Worm (Caenorhabditis elegans) whole organism, young adult: Measurements from ENCODE around the gene Y94H6A.2.
A peak's percentile ranks its signal among the peaks of the same experiment; 100 is the strongest.

Source experiments
- C17E4.6 ChIP-seq: fragments of 200-800 bp; sonication (Bioruptor generic); IDR thresholded peaks from 2 replicates; pipeline ENCODE4 v1.3.6; 2022; ENCODE audit warnings: missing genetic modification reagents, missing genetic modification characterization, missing compliant biosample characterization
- F23B12.7 ChIP-seq: sonication (generic microtip); optimal IDR thresholded peaks from 2 replicates; lab custom pipeline; 2017; ENCODE audit warnings: missing genetic modification characterization, mild to moderate bottlenecking, missing compliant biosample characterization, antibody characterized with exemption, moderate library complexity; ENCODE audit not compliant: insufficient read depth
- F57C9.4 ChIP-seq: sonication (generic microtip); optimal IDR thresholded peaks from 2 replicates; lab custom pipeline; 2017; ENCODE audit warnings: mild to moderate bottlenecking, missing genetic modification characterization, missing compliant biosample characterization
- K12H6.12 ChIP-seq: fragments of 200-800 bp; sonication (Bioruptor generic); optimal IDR thresholded peaks from 2 replicates; lab custom pipeline; 2018; ENCODE audit warnings: mild to moderate bottlenecking, missing genetic modification characterization, missing compliant biosample characterization
- T26A5.8 ChIP-seq: sonication (generic microtip); optimal IDR thresholded peaks from 2 replicates; lab custom pipeline; 2016; ENCODE audit warnings: missing genetic modification characterization, missing compliant biosample characterization
- Y53F4B.3 ChIP-seq: fragments of 200-800 bp; sonication (Bioruptor generic); IDR thresholded peaks from 2 replicates; pipeline ENCODE4 v1.3.6; 2022; ENCODE audit warnings: missing genetic modification reagents, missing genetic modification characterization, missing compliant biosample characterization
- Y56A3A.18 ChIP-seq: fragments of 200-800 bp; sonication (Bioruptor generic); IDR thresholded peaks from 2 replicates; pipeline ENCODE4 v1.3.6; 2022; ENCODE audit warnings: missing genetic modification reagents, missing genetic modification characterization, missing compliant biosample characterization
- Y67H2A.10 ChIP-seq: fragments of 200-800 bp; sonication (Bioruptor generic); conservative IDR thresholded peaks from 2 replicates; pipeline ENCODE4 v1.3.6; 2022; ENCODE audit warnings: missing genetic modification reagents, missing genetic modification characterization, missing compliant biosample characterization
- Y95B8A.8 ChIP-seq: fragments of 200-800 bp; sonication (Bioruptor generic); IDR thresholded peaks from 2 replicates; pipeline ENCODE4 v1.3.6; 2022; ENCODE audit warnings: missing genetic modification reagents, missing genetic modification characterization, missing compliant biosample characterization
- ZK185.1 ChIP-seq: sonication (generic microtip); optimal IDR thresholded peaks from 2 replicates; lab custom pipeline; 2016; ENCODE audit warnings: mild to moderate bottlenecking, missing genetic modification characterization, missing compliant biosample characterization; ENCODE audit not compliant: poor library complexity, severe bottlenecking
- akir-1 ChIP-seq: fragments of 200-800 bp; sonication (Bioruptor generic); optimal IDR thresholded peaks from 2 replicates; lab custom pipeline; 2018; ENCODE audit warnings: mild to moderate bottlenecking, missing genetic modification characterization, moderate library complexity, missing compliant biosample characterization
- aptf-2 ChIP-seq: fragments of 200-800 bp; sonication (Bioruptor generic); conservative IDR thresholded peaks from 2 replicates; pipeline ENCODE4 v1.3.6; 2022; ENCODE audit warnings: missing genetic modification reagents, missing genetic modification characterization, missing compliant biosample characterization
- athp-1 ChIP-seq: sonication (generic microtip); optimal IDR thresholded peaks from 2 replicates; lab custom pipeline; 2017; ENCODE audit warnings: mild to moderate bottlenecking, missing genetic modification characterization, missing compliant biosample characterization
- attf-3 ChIP-seq: fragments of 200-800 bp; sonication (Bioruptor generic); conservative IDR thresholded peaks from 2 replicates; pipeline ENCODE4 v1.3.6; 2022; ENCODE audit warnings: missing genetic modification reagents, missing genetic modification characterization, missing compliant biosample characterization
- attf-5 ChIP-seq: fragments of 200-800 bp; sonication (Bioruptor generic); optimal IDR thresholded peaks from 2 replicates; lab custom pipeline; 2018; ENCODE audit warnings: mild to moderate bottlenecking, missing genetic modification characterization, missing compliant biosample characterization
- ccch-3 ChIP-seq: fragments of 200-800 bp; sonication (Bioruptor generic); optimal IDR thresholded peaks from 2 replicates; lab custom pipeline; 2018; ENCODE audit warnings: mild to moderate bottlenecking, missing genetic modification characterization, missing compliant biosample characterization
- cebp-1 ChIP-seq, 2 experiments: fragments of 200-800 bp in 1 of 2; sonication (Bioruptor generic) in 1 of 2; sonication (generic microtip) in 1 of 2; IDR thresholded peaks in 1 of 2; optimal IDR thresholded peaks in 1 of 2; 2 replicates each; pipeline versions ENCODE4 v1.3.6 to Lab custom; 2017 to 2022; ENCODE audit warnings: missing compliant biosample characterization in 2 of 2, missing genetic modification characterization in 2 of 2, mild to moderate bottlenecking in 1 of 2, missing genetic modification reagents in 1 of 2, moderate library complexity in 1 of 2
- ceh-40 ChIP-seq: fragments of 200-800 bp; sonication (Bioruptor generic); IDR thresholded peaks from 2 replicates; pipeline ENCODE4 v1.3.6; 2022; ENCODE audit warnings: missing genetic modification characterization, missing compliant biosample characterization
- die-1 ChIP-seq: sonication (generic microtip); optimal IDR thresholded peaks from 2 replicates; lab custom pipeline; 2016; ENCODE audit warnings: missing genotype, mild to moderate bottlenecking, missing genetic modification characterization, missing compliant biosample characterization
- dox-1 ChIP-seq: fragments of 200-800 bp; sonication (Bioruptor generic); IDR thresholded peaks from 2 replicates; pipeline ENCODE4 v1.3.6; 2022; ENCODE audit warnings: missing genetic modification reagents, missing genetic modification characterization, missing compliant biosample characterization
- efl-1 ChIP-seq: fragments of 150-350 bp; optimal IDR thresholded peaks from 2 replicates; lab custom pipeline; 2014; ENCODE audit warnings: missing biosample characterization, missing genetic modification reagents, missing genetic modification characterization
- egl-18 ChIP-seq: fragments of 200-800 bp; sonication (Bioruptor generic); IDR thresholded peaks from 2 replicates; pipeline ENCODE4 v1.3.6; 2022; ENCODE audit warnings: missing genetic modification reagents, missing genetic modification characterization, missing compliant biosample characterization
- ekl-4 ChIP-seq: fragments of 200-800 bp; sonication (Bioruptor generic); IDR thresholded peaks from 2 replicates; pipeline ENCODE4 v1.3.6; 2022; ENCODE audit warnings: missing genetic modification reagents, missing genetic modification characterization, missing compliant biosample characterization
- him-1 ChIP-seq: sonication (generic microtip); optimal IDR thresholded peaks from 2 replicates; lab custom pipeline; 2016; ENCODE audit warnings: missing genotype, missing genetic modification reagents, missing genetic modification characterization, missing compliant biosample characterization
- hmg-1.2 ChIP-seq: fragments of 200-800 bp; sonication (Bioruptor generic); IDR thresholded peaks from 2 replicates; pipeline ENCODE4 v1.3.6; 2022; ENCODE audit warnings: missing genetic modification reagents, missing genetic modification characterization, missing compliant biosample characterization
- hrde-1 ChIP-seq: sonication (generic microtip); optimal IDR thresholded peaks from 2 replicates; lab custom pipeline; 2016; ENCODE audit warnings: missing genetic modification characterization, mild to moderate bottlenecking, missing compliant biosample characterization, moderate library complexity, missing genotype, missing genetic modification reagents, borderline replicate concordance
- lin-40 ChIP-seq: sonication (generic microtip); optimal IDR thresholded peaks from 2 replicates; lab custom pipeline; 2016; ENCODE audit warnings: missing genetic modification characterization, mild to moderate bottlenecking, missing compliant biosample characterization, missing genotype, missing genetic modification reagents
- lin-54 ChIP-seq: fragments of 200-800 bp; sonication (Bioruptor generic); optimal IDR thresholded peaks from 2 replicates; lab custom pipeline; 2018; ENCODE audit warnings: mild to moderate bottlenecking, missing genetic modification characterization, missing compliant biosample characterization
- lsy-27 ChIP-seq: sonication (generic microtip); optimal IDR thresholded peaks from 2 replicates; lab custom pipeline; 2017; ENCODE audit warnings: missing genetic modification characterization, mild to moderate bottlenecking, missing compliant biosample characterization, antibody characterized with exemption, missing genotype, borderline replicate concordance; ENCODE audit not compliant: insufficient read depth
- madf-6 ChIP-seq: fragments of 200-800 bp; sonication (Bioruptor generic); IDR thresholded peaks from 2 replicates; pipeline ENCODE4 v1.3.6; 2022; ENCODE audit warnings: missing genetic modification reagents, missing genetic modification characterization, missing compliant biosample characterization
- mcd-1 ChIP-seq: fragments of 200-800 bp; sonication (Bioruptor generic); IDR thresholded peaks from 2 replicates; pipeline ENCODE4 v1.3.6; 2022; ENCODE audit warnings: missing genetic modification reagents, missing genetic modification characterization, missing compliant biosample characterization
- nfya-1 ChIP-seq: sonication (generic microtip); optimal IDR thresholded peaks from 2 replicates; lab custom pipeline; 2017; ENCODE audit warnings: antibody characterized with exemption, missing compliant biosample characterization, missing genetic modification characterization, borderline replicate concordance; ENCODE audit not compliant: insufficient read depth
- nhr-27 ChIP-seq: fragments of 200-800 bp; sonication (Bioruptor generic); optimal IDR thresholded peaks from 2 replicates; lab custom pipeline; 2018; ENCODE audit warnings: mild to moderate bottlenecking, missing genetic modification characterization, moderate library complexity, missing compliant biosample characterization
- pha-4 ChIP-seq: fragments of 150-350 bp; sonication (generic microtip); optimal IDR thresholded peaks from 2 replicates; lab custom pipeline; 2014; ENCODE audit warnings: missing biosample characterization, missing genetic modification reagents, missing genetic modification characterization
- rcor-1 ChIP-seq: fragments of 200-800 bp; sonication (Bioruptor generic); IDR thresholded peaks from 2 replicates; pipeline ENCODE4 v1.3.6; 2022; ENCODE audit warnings: missing genetic modification reagents, missing genetic modification characterization, missing compliant biosample characterization
- rec-8 ChIP-seq, 2 experiments: sonication (generic microtip); optimal IDR thresholded peaks; 2 replicates each; lab custom pipeline; 2016; ENCODE audit warnings: mild to moderate bottlenecking in 2 of 2, missing genetic modification characterization in 2 of 2, missing genetic modification reagents in 2 of 2, missing genotype in 2 of 2, missing biosample characterization in 1 of 2, missing compliant biosample characterization in 1 of 2, moderate library complexity in 1 of 2
- snpc-1.1 ChIP-seq: sonication (generic microtip); optimal IDR thresholded peaks from 2 replicates; lab custom pipeline; 2017; ENCODE audit warnings: missing genetic modification characterization, mild to moderate bottlenecking, missing compliant biosample characterization, antibody characterized with exemption, moderate library complexity, missing genotype, missing genetic modification reagents; ENCODE audit not compliant: insufficient read depth
- snpc-1.3 ChIP-seq: sonication (generic microtip); optimal IDR thresholded peaks from 2 replicates; lab custom pipeline; 2017; ENCODE audit warnings: missing genetic modification characterization, mild to moderate bottlenecking, missing compliant biosample characterization, antibody characterized with exemption, moderate library complexity, missing genotype, missing genetic modification reagents; ENCODE audit not compliant: insufficient read depth
- snpc-3.4 ChIP-seq: sonication (generic microtip); optimal IDR thresholded peaks from 2 replicates; lab custom pipeline; 2017; ENCODE audit warnings: missing genetic modification characterization, mild to moderate bottlenecking, missing compliant biosample characterization, antibody characterized with exemption, moderate library complexity, missing genotype, missing genetic modification reagents
- tbx-9 ChIP-seq: sonication (generic microtip); optimal IDR thresholded peaks from 2 replicates; lab custom pipeline; 2016; ENCODE audit warnings: borderline replicate concordance, missing genetic modification characterization, inconsistent platforms, missing compliant biosample characterization
- unc-130 ChIP-seq: sonication (generic microtip); optimal IDR thresholded peaks from 2 replicates; lab custom pipeline; 2016; ENCODE audit warnings: missing genetic modification reagents, missing genetic modification characterization, missing compliant biosample characterization
- zim-3 ChIP-seq: sonication (generic microtip); optimal IDR thresholded peaks from 2 replicates; lab custom pipeline; 2017; ENCODE audit warnings: mild to moderate bottlenecking, missing genetic modification characterization, moderate library complexity, missing compliant biosample characterization
- ztf-25 ChIP-seq: fragments of 200-800 bp; sonication (Bioruptor generic); IDR thresholded peaks from 2 replicates; pipeline ENCODE4 v1.3.6; 2022; ENCODE audit warnings: missing genetic modification reagents, missing genetic modification characterization, missing compliant biosample characterization
- ztf-28 ChIP-seq: fragments of 200-800 bp; sonication (Bioruptor generic); IDR thresholded peaks from 2 replicates; pipeline ENCODE4 v1.3.6; 2022; ENCODE audit warnings: missing genetic modification reagents, missing genetic modification characterization, missing compliant biosample characterization
- ztf-3 ChIP-seq: fragments of 200-800 bp; sonication (Bioruptor generic); optimal IDR thresholded peaks from 2 replicates; lab custom pipeline; 2018; ENCODE audit warnings: mild to moderate bottlenecking, missing genetic modification characterization, missing compliant biosample characterization

The Y94H6A.2 gene

DNA sequence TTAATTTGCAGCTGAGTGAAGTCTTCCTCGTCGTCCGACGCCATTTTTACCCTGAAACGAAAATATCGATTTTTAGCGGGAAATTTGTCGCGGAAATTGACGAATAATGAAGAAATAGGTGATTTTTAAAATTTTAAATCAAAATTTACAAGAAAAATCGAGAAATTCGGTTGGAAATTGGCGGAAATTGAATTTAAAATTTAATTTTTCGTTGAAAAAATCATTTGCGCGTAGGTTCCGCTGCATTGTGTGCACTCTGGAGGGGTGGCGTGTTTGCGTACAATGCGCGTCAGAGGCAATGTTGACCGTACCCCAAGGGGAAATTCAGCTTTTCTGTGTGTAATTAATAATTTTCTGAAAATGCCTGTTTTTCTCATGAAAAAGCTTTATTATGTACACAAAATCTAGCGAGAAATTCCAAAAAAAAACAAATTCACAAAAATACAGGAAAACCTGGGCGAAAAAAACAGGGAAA is 26.1 kb upstream of the Y94H6A.2 start, which contains the start of gene Y94H6A.5 (continued):
- peak; percentile 15 for TF ChIP-seq efl-1
- no peak for TF ChIP-seq C17E4.6 (GFP tag; lab: Robert Waterston, UW)
- peak; percentile 47 for TF ChIP-seq F23B12.7 (tag; lab: Kevin White, UChicago)
- no peak for TF ChIP-seq akir-1
- no peak for TF ChIP-seq ztf-3 (GFP tag; lab: Kevin White, UChicago)
- TF ChIP-seq mcd-1: peak; percentile 57; the same call in 1 of the 2 replicates
- TF ChIP-seq madf-6 (GFP tag; lab: Robert Waterston, UW): no peak
- no peak for TF ChIP-seq hrde-1 (tag; lab: Kevin White, UChicago)
- TF ChIP-seq Y95B8A.8 (GFP tag; lab: Robert Waterston, UW): no peak
- TF ChIP-seq attf-3 (GFP tag; lab: Robert Waterston, UW): 0 out of 2 replicates have a peak, but pooled peaks have one; percentile 21
- TF ChIP-seq rcor-1 (GFP tag; lab: Robert Waterston, UW): 0 out of 2 replicates have a peak, but pooled peaks have one; percentile 18
- TF ChIP-seq Y56A3A.18 (GFP tag; lab: Robert Waterston, UW): no peak
- TF ChIP-seq dox-1: peak; percentile 61
- peak; percentile 63; the same call in 1 of the 2 replicates for TF ChIP-seq ztf-25 (GFP tag; lab: Robert Waterston, UW)
- no peak for TF ChIP-seq lsy-27 (tag; lab: Kevin White, UChicago)
- TF ChIP-seq snpc-3.4 (tag; lab: Kevin White, UChicago): peak; percentile 13
- TF ChIP-seq ZK185.1: no peak
- no peak for TF ChIP-seq Y67H2A.10
- no peak for TF ChIP-seq zim-3
- no peak for TF ChIP-seq ceh-40
- no peak for TF ChIP-seq ekl-4 (GFP tag; lab: Robert Waterston, UW)
- 0 out of 2 replicates have a peak, but pooled peaks have one; percentile 27 for TF ChIP-seq cebp-1 (GFP tag; IDR thresholded peaks at IDR 0.05; lab: Robert Waterston, UW)
- TF ChIP-seq cebp-1 (tag; optimal IDR thresholded peaks at IDR 0.05; lab: Kevin White, UChicago): peak; percentile 60
- TF ChIP-seq him-1 (tag; lab: Kevin White, UChicago): no peak
- peak; percentile 10 for TF ChIP-seq lin-54
- no peak for TF ChIP-seq Y53F4B.3
- no peak for TF ChIP-seq T26A5.8
- TF ChIP-seq attf-5: peak; percentile 34
- no peak for TF ChIP-seq egl-18
- TF ChIP-seq lin-40: peak; percentile 39
- no peak for TF ChIP-seq tbx-9 (tag; lab: Kevin White, UChicago)
- no peak for TF ChIP-seq nhr-27
- TF ChIP-seq snpc-1.1 (tag; lab: Kevin White, UChicago): no peak
- TF ChIP-seq ztf-28 (GFP tag; lab: Robert Waterston, UW): peak; percentile 72; the same call in 1 of the 2 replicates
- TF ChIP-seq K12H6.12: no peak
- TF ChIP-seq die-1 (tag; lab: Kevin White, UChicago): no peak
- TF ChIP-seq aptf-2 (GFP tag; lab: Robert Waterston, UW): no peak
- TF ChIP-seq hmg-1.2 (GFP tag; lab: Robert Waterston, UW): peak; percentile 49; the same call in 1 of the 2 replicates
- TF ChIP-seq athp-1: no peak
- no peak for TF ChIP-seq unc-130 (GFP tag; lab: Kevin White, UChicago)
- no peak for TF ChIP-seq F57C9.4 (tag; lab: Kevin White, UChicago)
- TF ChIP-seq pha-4: no peak
- no peak for TF ChIP-seq rec-8 (tag; optimal IDR thresholded peaks at IDR 0.05; lab: Kevin White, UChicago)
- TF ChIP-seq nfya-1: no peak
- no peak for TF ChIP-seq snpc-1.3 (tag; lab: Kevin White, UChicago)
- no peak for TF ChIP-seq ccch-3 (GFP tag; lab: Kevin White, UChicago)
